Worm (Caenorhabditis elegans) whole organism, L4 larva: Measurements from ENCODE around the gene cmtr-2.

Experiments
- D1046.2 ChIP-seq: fragments of 200-800 bp; sonication (Bioruptor generic); IDR thresholded peaks from 2 replicates; pipeline ENCODE4 v1.3.6; 2022; ENCODE audit warnings: missing genetic modification characterization, missing compliant biosample characterization
- F26F4.8 ChIP-seq: fragments of 200-800 bp; sonication (Bioruptor generic); conservative IDR thresholded peaks from 2 replicates; pipeline ENCODE4 v1.3.6; 2022; ENCODE audit warnings: missing genetic modification characterization, missing compliant biosample characterization
- F37D6.2 ChIP-seq: sonication (generic microtip); optimal IDR thresholded peaks from 2 replicates; lab custom pipeline; 2016; ENCODE audit warnings: mild to moderate bottlenecking, missing genetic modification characterization, missing compliant biosample characterization
- R02D3.7 ChIP-seq: fragments of 150-350 bp; sonication (generic microtip); optimal IDR thresholded peaks from 3 replicates; lab custom pipeline; 2014; ENCODE audit warnings: missing biosample characterization, missing genetic modification characterization
- aha-1 ChIP-seq: fragments of 150-350 bp; peaks from one replicate; lab custom pipeline; 2014; ENCODE audit warnings: missing biosample characterization, missing genetic modification characterization
- ama-1 ChIP-seq: fragments of 150-350 bp; optimal IDR thresholded peaks from 2 replicates; lab custom pipeline; 2014; ENCODE audit warnings: inconsistent platforms, mixed read lengths
- arid-1 ChIP-seq: fragments of 200-800 bp; sonication (Bioruptor generic); conservative IDR thresholded peaks from 2 replicates; pipeline ENCODE4 v1.3.6; 2022; ENCODE audit warnings: missing genetic modification reagents, missing genetic modification characterization, missing compliant biosample characterization
- ceh-28 ChIP-seq: fragments of 150-350 bp; optimal IDR thresholded peaks from 2 replicates; lab custom pipeline; 2014; ENCODE audit warnings: missing biosample characterization, missing genetic modification reagents, missing genetic modification characterization
- ceh-62 ChIP-seq: sonication (generic microtip); optimal IDR thresholded peaks from 2 replicates; lab custom pipeline; 2017; ENCODE audit warnings: missing biosample characterization, missing genetic modification characterization
- ceh-82 ChIP-seq: sonication (generic microtip); optimal IDR thresholded peaks from 2 replicates; lab custom pipeline; 2017; ENCODE audit warnings: missing biosample characterization, missing genetic modification characterization
- ctbp-1 ChIP-seq: fragments of 200-800 bp; sonication (Bioruptor generic); IDR thresholded peaks from 2 replicates; pipeline ENCODE4 v1.3.6; 2022; ENCODE audit warnings: missing genetic modification reagents, missing genetic modification characterization, missing compliant biosample characterization
- daf-12 ChIP-seq: fragments of 150-350 bp; optimal IDR thresholded peaks from 2 replicates; lab custom pipeline; 2014; ENCODE audit warnings: missing biosample characterization, missing genetic modification reagents, missing genetic modification characterization
- daf-16 ChIP-seq, 3 experiments: sonication (generic microtip); optimal IDR thresholded peaks; 2 replicates each; lab custom pipeline; 2016 to 2017; ENCODE audit warnings: missing genetic modification characterization in 3 of 3, missing genetic modification reagents in 3 of 3, mild to moderate bottlenecking in 2 of 3, missing compliant biosample characterization in 2 of 3, missing biosample characterization in 1 of 3, moderate library complexity in 1 of 3
- dmd-6 ChIP-seq: fragments of 200-800 bp; sonication (Bioruptor generic); IDR thresholded peaks from 2 replicates; pipeline ENCODE4 v1.3.6; 2022; ENCODE audit warnings: missing genetic modification reagents, missing genetic modification characterization, missing compliant biosample characterization
- dmd-8 ChIP-seq: fragments of 200-800 bp; sonication (Bioruptor generic); IDR thresholded peaks from 2 replicates; pipeline ENCODE4 v1.3.6; 2022; ENCODE audit warnings: missing genetic modification characterization, missing compliant biosample characterization
- dpl-1 ChIP-seq: fragments of 150-350 bp; optimal IDR thresholded peaks from 2 replicates; lab custom pipeline; 2014; ENCODE audit warnings: missing biosample characterization, missing genetic modification reagents, missing genetic modification characterization
- dve-1 ChIP-seq: sonication (generic microtip); optimal IDR thresholded peaks from 2 replicates; lab custom pipeline; 2017; ENCODE audit warnings: antibody characterized with exemption, mild to moderate bottlenecking, missing genetic modification characterization, missing compliant biosample characterization; ENCODE audit not compliant: insufficient read depth
- egl-27 ChIP-seq: sonication (generic microtip); optimal IDR thresholded peaks from 3 replicates; lab custom pipeline; 2017; ENCODE audit warnings: missing biosample characterization, missing genetic modification reagents, missing genetic modification characterization
- fkh-10 ChIP-seq: fragments of 150-350 bp; optimal IDR thresholded peaks from 2 replicates; lab custom pipeline; 2014; ENCODE audit warnings: missing biosample characterization, missing genetic modification reagents, missing genetic modification characterization
- gei-8 ChIP-seq: fragments of 200-800 bp; sonication (Bioruptor generic); optimal IDR thresholded peaks from 2 replicates; lab custom pipeline; 2018; ENCODE audit warnings: mild to moderate bottlenecking, missing genetic modification characterization, missing compliant biosample characterization
- hlh-30 ChIP-seq: sonication (generic microtip); optimal IDR thresholded peaks from 2 replicates; lab custom pipeline; 2017; ENCODE audit warnings: antibody characterized with exemption, mild to moderate bottlenecking, missing genetic modification characterization, missing compliant biosample characterization; ENCODE audit not compliant: insufficient read depth
- lin-1 ChIP-seq: fragments of 200-800 bp; sonication (Bioruptor generic); IDR thresholded peaks from 2 replicates; pipeline ENCODE4 v1.3.6; 2022; ENCODE audit warnings: missing genetic modification reagents, missing genetic modification characterization, missing compliant biosample characterization
- lin-13 ChIP-seq: fragments of 150-350 bp; optimal IDR thresholded peaks from 2 replicates; lab custom pipeline; 2014; ENCODE audit warnings: missing biosample characterization, missing genetic modification reagents, missing genetic modification characterization
- lin-38 ChIP-seq: fragments of 200-800 bp; sonication (Bioruptor generic); IDR thresholded peaks from 2 replicates; pipeline ENCODE4 v1.3.6; 2022; ENCODE audit warnings: missing genetic modification reagents, missing genetic modification characterization, missing compliant biosample characterization
- lin-39 ChIP-seq: fragments of 150-350 bp; optimal IDR thresholded peaks from 2 replicates; lab custom pipeline; 2014; ENCODE audit warnings: missing biosample characterization, missing genetic modification reagents, missing genetic modification characterization
- madf-5 ChIP-seq, 2 experiments: fragments of 200-800 bp; sonication (Bioruptor generic); IDR thresholded peaks; 2 replicates each; pipeline ENCODE4 v1.3.6; 2022; ENCODE audit warnings: missing compliant biosample characterization in 2 of 2, missing genetic modification characterization in 2 of 2
- madf-9 ChIP-seq: fragments of 200-800 bp; sonication (Bioruptor generic); conservative IDR thresholded peaks from 2 replicates; pipeline ENCODE4 v1.3.6; 2022; ENCODE audit warnings: missing genetic modification reagents, missing genetic modification characterization, missing compliant biosample characterization
- mxl-3 ChIP-seq: fragments of 200-800 bp; sonication (Bioruptor generic); optimal IDR thresholded peaks from 2 replicates; lab custom pipeline; 2018; ENCODE audit warnings: mild to moderate bottlenecking, missing genetic modification characterization, missing compliant biosample characterization
- nhr-102 ChIP-seq: sonication (generic microtip); optimal IDR thresholded peaks from 2 replicates; lab custom pipeline; 2016; ENCODE audit warnings: mild to moderate bottlenecking, missing genetic modification characterization, moderate library complexity, missing compliant biosample characterization
- nhr-11 ChIP-seq: fragments of 150-350 bp; optimal IDR thresholded peaks from 2 replicates; lab custom pipeline; 2014; ENCODE audit warnings: missing biosample characterization, missing genetic modification characterization
- nhr-25 ChIP-seq: sonication (generic microtip); optimal IDR thresholded peaks from 2 replicates; lab custom pipeline; 2017; ENCODE audit warnings: missing genetic modification characterization, mild to moderate bottlenecking, missing compliant biosample characterization, antibody characterized with exemption, moderate library complexity, borderline replicate concordance; ENCODE audit not compliant: insufficient read depth
- nhr-28 ChIP-seq: fragments of 150-350 bp; optimal IDR thresholded peaks from 2 replicates; lab custom pipeline; 2014; ENCODE audit warnings: missing biosample characterization, missing genetic modification characterization
- nhr-41 ChIP-seq: fragments of 200-800 bp; sonication (Bioruptor generic); IDR thresholded peaks from 2 replicates; pipeline ENCODE4 v1.3.6; 2022; ENCODE audit warnings: missing genetic modification reagents, missing genetic modification characterization, missing compliant biosample characterization
- nhr-6 ChIP-seq: fragments of 150-350 bp; optimal IDR thresholded peaks from 2 replicates; lab custom pipeline; 2014; ENCODE audit warnings: missing biosample characterization, missing genetic modification characterization
- nhr-77 ChIP-seq: fragments of 150-350 bp; optimal IDR thresholded peaks from 2 replicates; lab custom pipeline; 2014; ENCODE audit warnings: missing biosample characterization, missing genetic modification characterization
- pha-4 ChIP-seq, 2 experiments: fragments of 150-350 bp in 1 of 2; fragments of 200-800 bp in 1 of 2; sonication (Bioruptor generic) in 1 of 2; IDR thresholded peaks in 1 of 2; optimal IDR thresholded peaks in 1 of 2; 2 replicates each; pipeline versions ENCODE4 v1.3.6 to Lab custom; 2014 to 2022; ENCODE audit warnings: missing genetic modification characterization in 2 of 2, missing genetic modification reagents in 2 of 2, missing biosample characterization in 1 of 2, missing compliant biosample characterization in 1 of 2
- php-3 ChIP-seq: fragments of 200-800 bp; sonication (Bioruptor generic); IDR thresholded peaks from 2 replicates; pipeline ENCODE4 v1.3.6; 2022; ENCODE audit warnings: missing genetic modification reagents, missing genetic modification characterization, missing compliant biosample characterization
- rbr-2 ChIP-seq: sonication (generic microtip); optimal IDR thresholded peaks from 2 replicates; lab custom pipeline; 2016; ENCODE audit warnings: missing genotype, missing genetic modification characterization, missing compliant biosample characterization
- set-16 ChIP-seq: fragments of 200-800 bp; sonication (Bioruptor generic); IDR thresholded peaks from 2 replicates; pipeline ENCODE4 v1.3.6; 2022; ENCODE audit warnings: missing genetic modification reagents, missing genetic modification characterization, missing compliant biosample characterization
- skn-1 ChIP-seq: fragments of 150-350 bp; optimal IDR thresholded peaks from 2 replicates; lab custom pipeline; 2014; ENCODE audit warnings: missing biosample characterization, missing genetic modification characterization
- snpc-4 ChIP-seq: fragments of 150-350 bp; optimal IDR thresholded peaks from 2 replicates; lab custom pipeline; 2014; ENCODE audit warnings: missing biosample characterization, missing genetic modification characterization
- unc-39 ChIP-seq: sonication (generic microtip); optimal IDR thresholded peaks from 2 replicates; lab custom pipeline; 2017; ENCODE audit warnings: missing biosample characterization, missing genetic modification characterization
- unc-62 ChIP-seq, 3 experiments: fragments of 150-350 bp in 1 of 3; sonication (generic microtip); optimal IDR thresholded peaks in 2 of 3; peaks in 1 of 3; 1 replicate in 1 of 3; 2 replicates in 2 of 3; lab custom pipeline; 2014 to 2017; ENCODE audit warnings: missing biosample characterization in 3 of 3, missing genetic modification characterization in 3 of 3, missing genetic modification reagents in 3 of 3, missing genotype in 1 of 3
- vab-7 ChIP-seq: fragments of 200-800 bp; sonication (Bioruptor generic); IDR thresholded peaks from 2 replicates; pipeline ENCODE4 v1.3.6; 2022; ENCODE audit warnings: missing genetic modification reagents, missing genetic modification characterization, missing compliant biosample characterization
- zag-1 ChIP-seq: fragments of 150-350 bp; optimal IDR thresholded peaks from 2 replicates; lab custom pipeline; 2014; ENCODE audit warnings: missing biosample characterization, missing genetic modification characterization
- zfp-3 ChIP-seq: fragments of 200-800 bp; sonication (Bioruptor generic); conservative IDR thresholded peaks from 2 replicates; pipeline ENCODE4 v1.3.6; 2022; ENCODE audit warnings: missing genetic modification reagents, missing genetic modification characterization, missing compliant biosample characterization
- zip-11 ChIP-seq: fragments of 200-800 bp; sonication (Bioruptor generic); IDR thresholded peaks from 2 replicates; pipeline ENCODE4 v1.3.6; 2022; ENCODE audit warnings: missing genetic modification characterization, missing compliant biosample characterization
- ztf-11 ChIP-seq: fragments of 150-350 bp; optimal IDR thresholded peaks from 2 replicates; lab custom pipeline; 2014; ENCODE audit warnings: missing biosample characterization, missing genetic modification characterization
- ztf-7 ChIP-seq: fragments of 150-350 bp; optimal IDR thresholded peaks from 2 replicates; lab custom pipeline; 2014; ENCODE audit warnings: missing biosample characterization, missing genetic modification characterization

The cmtr-2 gene

ce11 chrIII:6608101-6608672, 7.0 kb upstream of the cmtr-2 start, which contains the start of the genes mdh-2 and F20H11.4 (continued):
- TF ChIP-seq lin-38 (GFP tag; lab: Robert Waterston, UW) (peak; percentile 78), madf-9 (GFP tag; lab: Robert Waterston, UW) (no peak), rbr-2 (tag; lab: Kevin White, UChicago) (peak; percentile 47), aha-1 (tag; lab: Kevin White, UChicago) (peak; percentile 69), dmd-8 (GFP tag; lab: Robert Waterston, UW) (no peak), dve-1 (tag; lab: Kevin White, UChicago) (peak; percentile 84), daf-16 (GFP tag; optimal IDR thresholded peaks at IDR 0.05; lab: Kevin White, UChicago) (no peak), daf-16 (tag; optimal IDR thresholded peaks at IDR 0.05; lab: Kevin White, UChicago) (peak; percentile 42), dmd-6 (GFP tag; lab: Robert Waterston, UW) (peak; percentile 28; the same call in 1 of the 2 replicates), nhr-11 (tag; lab: Kevin White, UChicago) (peak; percentile 34), dpl-1 (GFP tag; lab: Kevin White, UChicago) (peak; percentile 95), ztf-11 (no peak), nhr-102 (tag; lab: Kevin White, UChicago) (peak; percentile 12), ztf-7 (tag; lab: Kevin White, UChicago) (peak; percentile 18), nhr-41 (GFP tag; lab: Robert Waterston, UW) (no peak), vab-7 (GFP tag; lab: Robert Waterston, UW) (no peak), unc-62 (GFP tag; optimal IDR thresholded peaks at IDR 0.05 in 1 of 2; lab: Kevin White, UChicago) (no peak), unc-62 (tag; optimal IDR thresholded peaks at IDR 0.05; lab: Kevin White, UChicago) (no peak), skn-1 (tag; lab: Kevin White, UChicago) (no peak), ama-1 (lab: Kevin White, UChicago) (peak; percentile 7), gei-8 (GFP tag; lab: Kevin White, UChicago) (no peak), php-3 (GFP tag; lab: Robert Waterston, UW) (no peak), ceh-62 (no peak), F37D6.2 (tag; lab: Kevin White, UChicago) (no peak), zfp-3 (GFP tag; lab: Robert Waterston, UW) (no peak), ctbp-1 (GFP tag; lab: Robert Waterston, UW) (no peak), ceh-28 (tag; lab: Kevin White, UChicago) (no peak), nhr-77 (tag; lab: Kevin White, UChicago) (peak; percentile 77), D1046.2 (GFP tag; lab: Robert Waterston, UW) (no peak), mxl-3 (GFP tag; lab: Kevin White, UChicago) (peak; percentile 18), zip-11 (GFP tag; lab: Robert Waterston, UW) (no peak), fkh-10 (GFP tag; lab: Kevin White, UChicago) (peak; percentile 13), arid-1 (GFP tag; lab: Robert Waterston, UW) (no peak), madf-5 (GFP tag; IDR thresholded peaks at IDR 0.05; lab: Robert Waterston, UW) (no peak), F26F4.8 (no peak), ceh-82 (tag; lab: Kevin White, UChicago) (no peak), set-16 (GFP tag; lab: Robert Waterston, UW) (no peak), pha-4 (GFP tag; IDR thresholded peaks at IDR 0.05; lab: Robert Waterston, UW) (peak; percentile 37; the same call in 1 of the 2 replicates), pha-4 (tag; optimal IDR thresholded peaks at IDR 0.05; lab: Kevin White, UChicago) (no peak), egl-27 (tag; lab: Kevin White, UChicago) (no peak), unc-39 (tag; lab: Kevin White, UChicago) (no peak), lin-13 (GFP tag; lab: Kevin White, UChicago) (peak; percentile 75), R02D3.7 (tag; lab: Kevin White, UChicago) (no peak), snpc-4 (no peak), nhr-6 (peak; percentile 59), hlh-30 (tag; lab: Kevin White, UChicago) (peak; percentile 93), nhr-28 (tag; lab: Kevin White, UChicago) (peak; percentile 18), zag-1 (tag; lab: Kevin White, UChicago) (no peak), nhr-25 (tag; lab: Kevin White, UChicago) (peak; percentile 36), daf-12 (tag; lab: Kevin White, UChicago) (no peak), lin-1 (no peak), lin-39 (tag; lab: Kevin White, UChicago) (no peak)
